Worm (Caenorhabditis elegans): ENCODE measurements around the gene F14D7.2.

ce11 chrV:14341672-14342071 lies 48.2 kb upstream of the F14D7.2 start, which contains the start of gene F47B8.10:
- TF ChIP-seq nhr-76 (tag; optimal IDR thresholded peaks at IDR 0.05) (no peak), unc-39 (tag; optimal IDR thresholded peaks at IDR 0.05) (no peak), sptf-1 (tag; optimal IDR thresholded peaks at IDR 0.05) (no peak), mab-5 (tag; optimal IDR thresholded peaks at IDR 0.05) (no peak), snpc-4 (tag; optimal IDR thresholded peaks at IDR 0.05) (no peak), pha-4 (tag; optimal IDR thresholded peaks at IDR 0.05) (no peak), lin-13 (tag; optimal IDR thresholded peaks at IDR 0.05) (no peak), ztf-11 (tag; optimal IDR thresholded peaks at IDR 0.05) (no peak), ces-1 (GFP tag; optimal IDR thresholded peaks at IDR 0.05) (no peak), elt-3 (tag; optimal IDR thresholded peaks at IDR 0.05) (no peak), mep-1 (tag; optimal IDR thresholded peaks at IDR 0.05) (no peak), nhr-12 (tag; optimal IDR thresholded peaks at IDR 0.05) (no peak), lsy-2 (tag; optimal IDR thresholded peaks at IDR 0.05) (no peak), unc-62 (GFP tag; optimal IDR thresholded peaks at IDR 0.05) (no peak)

Measured in whole organism, mixed stage, embryonic.